Worm (Caenorhabditis elegans) whole organism, L4 larva: ENCODE measurements around the gene F22E5.9.
"Not testable (repeated sequence)": the region's sequence is repeated elsewhere in the genome, so short reads cannot be mapped to it uniquely, and the experiment has no call there.

Experiments
- F10B5.3 ChIP-seq: sonication (generic microtip); optimal IDR thresholded peaks from 2 replicates; lab custom pipeline; 2016; ENCODE audit warnings: mild to moderate bottlenecking, missing genetic modification characterization, missing compliant biosample characterization
- F37D6.2 ChIP-seq: sonication (generic microtip); optimal IDR thresholded peaks from 2 replicates; lab custom pipeline; 2016; ENCODE audit warnings: mild to moderate bottlenecking, missing genetic modification characterization, missing compliant biosample characterization
- T20F7.1 ChIP-seq: fragments of 200-800 bp; sonication (Bioruptor generic); optimal IDR thresholded peaks from 2 replicates; lab custom pipeline; 2018; ENCODE audit warnings: mild to moderate bottlenecking, missing genetic modification characterization, missing compliant biosample characterization
- Y48G9A.11 ChIP-seq: fragments of 200-800 bp; sonication (Bioruptor generic); IDR thresholded peaks from 2 replicates; pipeline ENCODE4 v1.3.6; 2022; ENCODE audit warnings: missing genetic modification reagents, missing genetic modification characterization, missing compliant biosample characterization
- ZK337.2 ChIP-seq: fragments of 200-800 bp; sonication (Bioruptor generic); IDR thresholded peaks from 2 replicates; pipeline ENCODE4 v1.3.6; 2022; ENCODE audit warnings: missing genetic modification reagents, missing genetic modification characterization, missing compliant biosample characterization
- aha-1 ChIP-seq: fragments of 150-350 bp; peaks from one replicate; lab custom pipeline; 2014; ENCODE audit warnings: missing biosample characterization, missing genetic modification characterization
- ceh-20 ChIP-seq: fragments of 200-800 bp; sonication (Bioruptor generic); IDR thresholded peaks from 2 replicates; pipeline ENCODE4 v1.3.6; 2022; ENCODE audit warnings: missing genetic modification reagents, missing genetic modification characterization, missing compliant biosample characterization
- ces-1 ChIP-seq: fragments of 150-350 bp; sonication (generic microtip); optimal IDR thresholded peaks from 4 replicates; lab custom pipeline; 2014; ENCODE audit warnings: missing biosample characterization, missing genetic modification reagents, missing genetic modification characterization
- daf-16 ChIP-seq, 3 experiments: sonication (generic microtip); optimal IDR thresholded peaks; 2 replicates each; lab custom pipeline; 2016 to 2017; ENCODE audit warnings: missing genetic modification characterization in 3 of 3, missing genetic modification reagents in 3 of 3, mild to moderate bottlenecking in 2 of 3, missing compliant biosample characterization in 2 of 3, missing biosample characterization in 1 of 3, moderate library complexity in 1 of 3
- daf-8 ChIP-seq: fragments of 200-800 bp; sonication (Bioruptor generic); IDR thresholded peaks from 2 replicates; pipeline ENCODE4 v1.3.6; 2022; ENCODE audit warnings: missing genetic modification characterization, missing compliant biosample characterization
- dmd-6 ChIP-seq: fragments of 200-800 bp; sonication (Bioruptor generic); IDR thresholded peaks from 2 replicates; pipeline ENCODE4 v1.3.6; 2022; ENCODE audit warnings: missing genetic modification reagents, missing genetic modification characterization, missing compliant biosample characterization
- dpl-1 ChIP-seq: fragments of 150-350 bp; optimal IDR thresholded peaks from 2 replicates; lab custom pipeline; 2014; ENCODE audit warnings: missing biosample characterization, missing genetic modification reagents, missing genetic modification characterization
- dve-1 ChIP-seq: sonication (generic microtip); optimal IDR thresholded peaks from 2 replicates; lab custom pipeline; 2017; ENCODE audit warnings: antibody characterized with exemption, mild to moderate bottlenecking, missing genetic modification characterization, missing compliant biosample characterization; ENCODE audit not compliant: insufficient read depth
- egl-43 ChIP-seq: fragments of 200-800 bp; sonication (Bioruptor generic); IDR thresholded peaks from 2 replicates; pipeline ENCODE4 v1.3.6; 2022; ENCODE audit warnings: missing genetic modification reagents, missing genetic modification characterization, missing compliant biosample characterization
- hlh-11 ChIP-seq: fragments of 200-800 bp; sonication (Bioruptor generic); optimal IDR thresholded peaks from 2 replicates; lab custom pipeline; 2018; ENCODE audit warnings: mild to moderate bottlenecking, missing genetic modification characterization, missing compliant biosample characterization
- lin-1 ChIP-seq: fragments of 200-800 bp; sonication (Bioruptor generic); IDR thresholded peaks from 2 replicates; pipeline ENCODE4 v1.3.6; 2022; ENCODE audit warnings: missing genetic modification reagents, missing genetic modification characterization, missing compliant biosample characterization
- lin-15B ChIP-seq: fragments of 150-350 bp; sonication (generic microtip); optimal IDR thresholded peaks from 3 replicates; lab custom pipeline; 2014; ENCODE audit warnings: missing biosample characterization, missing genetic modification characterization
- lin-38 ChIP-seq: fragments of 200-800 bp; sonication (Bioruptor generic); IDR thresholded peaks from 2 replicates; pipeline ENCODE4 v1.3.6; 2022; ENCODE audit warnings: missing genetic modification reagents, missing genetic modification characterization, missing compliant biosample characterization
- lin-39 ChIP-seq: fragments of 150-350 bp; optimal IDR thresholded peaks from 2 replicates; lab custom pipeline; 2014; ENCODE audit warnings: missing biosample characterization, missing genetic modification reagents, missing genetic modification characterization
- mdl-1 ChIP-seq, 2 experiments: fragments of 150-350 bp in 1 of 2; sonication (generic microtip) in 1 of 2; optimal IDR thresholded peaks; 2 replicates each; lab custom pipeline; 2014 to 2017; ENCODE audit warnings: missing biosample characterization in 2 of 2, missing genetic modification characterization in 2 of 2
- mep-1 ChIP-seq: fragments of 150-350 bp; sonication (generic microtip); optimal IDR thresholded peaks from 3 replicates; lab custom pipeline; 2014; ENCODE audit warnings: missing biosample characterization, missing genetic modification characterization
- mxl-3 ChIP-seq: fragments of 200-800 bp; sonication (Bioruptor generic); optimal IDR thresholded peaks from 2 replicates; lab custom pipeline; 2018; ENCODE audit warnings: mild to moderate bottlenecking, missing genetic modification characterization, missing compliant biosample characterization
- nhr-10 ChIP-seq: fragments of 150-350 bp; optimal IDR thresholded peaks from 2 replicates; lab custom pipeline; 2014; ENCODE audit warnings: missing biosample characterization, missing genetic modification characterization
- nhr-102 ChIP-seq: sonication (generic microtip); optimal IDR thresholded peaks from 2 replicates; lab custom pipeline; 2016; ENCODE audit warnings: mild to moderate bottlenecking, missing genetic modification characterization, moderate library complexity, missing compliant biosample characterization
- nhr-28 ChIP-seq: fragments of 150-350 bp; optimal IDR thresholded peaks from 2 replicates; lab custom pipeline; 2014; ENCODE audit warnings: missing biosample characterization, missing genetic modification characterization
- nhr-41 ChIP-seq: fragments of 200-800 bp; sonication (Bioruptor generic); IDR thresholded peaks from 2 replicates; pipeline ENCODE4 v1.3.6; 2022; ENCODE audit warnings: missing genetic modification reagents, missing genetic modification characterization, missing compliant biosample characterization
- nhr-42 ChIP-seq: fragments of 200-800 bp; sonication (Bioruptor generic); IDR thresholded peaks from 2 replicates; pipeline ENCODE4 v1.3.6; 2022; ENCODE audit warnings: missing genetic modification characterization, missing compliant biosample characterization
- nhr-48 ChIP-seq: sonication (generic microtip); optimal IDR thresholded peaks from 2 replicates; lab custom pipeline; 2016; ENCODE audit warnings: mild to moderate bottlenecking, missing genetic modification characterization, missing compliant biosample characterization
- php-3 ChIP-seq: fragments of 200-800 bp; sonication (Bioruptor generic); IDR thresholded peaks from 2 replicates; pipeline ENCODE4 v1.3.6; 2022; ENCODE audit warnings: missing genetic modification reagents, missing genetic modification characterization, missing compliant biosample characterization
- pqm-1 ChIP-seq: sonication (generic microtip); optimal IDR thresholded peaks from 2 replicates; lab custom pipeline; 2017; ENCODE audit warnings: missing biosample characterization, missing genetic modification characterization
- saeg-2 ChIP-seq: fragments of 200-800 bp; sonication (Bioruptor generic); IDR thresholded peaks from 2 replicates; pipeline ENCODE4 v1.3.6; 2022; ENCODE audit warnings: missing genetic modification reagents, missing genetic modification characterization, missing compliant biosample characterization
- snpc-4 ChIP-seq: fragments of 150-350 bp; optimal IDR thresholded peaks from 2 replicates; lab custom pipeline; 2014; ENCODE audit warnings: missing biosample characterization, missing genetic modification characterization
- unc-130 ChIP-seq: sonication (generic microtip); optimal IDR thresholded peaks from 2 replicates; lab custom pipeline; 2016; ENCODE audit warnings: missing genetic modification reagents, missing genetic modification characterization, missing compliant biosample characterization

Gene F22E5.9

ce11 chrII:2638062-2638461 lies at the start of gene F22E5.9:
Gene F22E5.9 (plus strand): TSS chrII:2638388.
- TF ChIP-seq lin-38 (peak; percentile 89), dpl-1 (GFP tag; lab: Kevin White, UChicago) (peak; percentile 86), Y48G9A.11 (GFP tag; lab: Robert Waterston, UW) (no peak), lin-39 (tag; lab: Kevin White, UChicago) (no peak)

ce11 chrII:2600176-2600575 lies 38.0 kb upstream of the F22E5.9 start, which contains the start of gene F33H12.1:
Gene F33H12.1 (plus strand): TSS chrII:2600476.
- not testable (repeated sequence) for TF ChIP-seq snpc-4 (tag; lab: Kevin White, UChicago); daf-8 (GFP tag; lab: Robert Waterston, UW); nhr-48 (tag; lab: Kevin White, UChicago)

DNA sequence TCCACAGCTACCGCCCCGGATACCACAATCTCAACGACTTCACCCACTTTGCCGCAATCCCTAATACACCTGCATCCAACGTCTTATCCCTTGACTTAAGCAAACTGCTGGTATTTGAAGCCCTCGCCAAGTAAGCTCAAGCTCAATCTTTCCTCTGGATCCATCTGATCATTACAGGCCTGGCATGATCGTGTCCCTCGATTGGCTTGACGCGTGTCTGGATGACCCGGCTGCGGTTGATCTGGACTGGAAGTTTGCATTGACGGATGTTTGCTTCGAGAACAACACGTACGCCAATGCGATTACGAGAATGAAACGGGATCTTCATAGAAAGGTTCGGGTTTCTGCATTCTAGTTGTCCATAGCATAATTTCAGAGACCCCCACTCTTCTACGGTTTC lies 37.3 kb upstream of the F22E5.9 start:
- TF ChIP-seq ceh-20 (GFP tag; lab: Robert Waterston, UW) = no peak
- peak; percentile 91 for TF ChIP-seq aha-1 (tag; lab: Kevin White, UChicago)
- TF ChIP-seq lin-39 (tag; lab: Kevin White, UChicago) = no peak
- no peak for TF ChIP-seq lin-15B (tag; lab: Kevin White, UChicago)
- no peak for TF ChIP-seq lin-1 (GFP tag; lab: Robert Waterston, UW)
- no peak for TF ChIP-seq F10B5.3

DNA sequence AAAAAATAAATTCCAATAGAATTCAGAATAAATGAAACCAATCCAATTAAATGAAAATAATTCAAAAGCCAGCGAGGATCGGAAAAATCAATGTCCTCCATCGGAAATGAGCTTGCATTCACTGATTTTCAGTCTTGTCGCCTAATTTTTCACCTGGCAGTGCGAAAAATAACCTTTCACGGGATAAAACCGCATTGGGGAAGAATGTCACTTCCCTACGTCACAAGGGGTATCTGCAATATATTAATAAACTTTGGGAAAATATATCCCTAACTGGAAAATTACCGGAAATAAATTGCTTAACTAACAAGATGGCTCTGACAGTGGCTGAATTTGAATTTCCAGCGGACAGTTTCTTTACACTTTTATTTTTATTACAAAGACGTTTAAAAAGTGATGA lies 32.9 kb upstream of the F22E5.9 start, which contains the start of gene sri-77:
Gene sri-77, minus strand, starts transcription at position 101 of the 400 bp plus-strand sequence.
- no peak for TF ChIP-seq saeg-2
- TF ChIP-seq snpc-4 (tag; lab: Kevin White, UChicago) = no peak
- TF ChIP-seq nhr-102 (tag; lab: Kevin White, UChicago) = no peak
- no peak for TF ChIP-seq unc-130 (GFP tag; lab: Kevin White, UChicago)
- TF ChIP-seq egl-43 (GFP tag; lab: Robert Waterston, UW) = no peak
- TF ChIP-seq T20F7.1 = no peak
- no peak for TF ChIP-seq nhr-10 (tag; lab: Kevin White, UChicago)

ce11 chrII:2610202-2610912 lies 27.8 kb upstream of the F22E5.9 start, which contains the start of gene sri-38:
Gene sri-38 (plus strand): TSS chrII:2610862.
- TF ChIP-seq nhr-28 (tag; lab: Kevin White, UChicago) (peak; percentile 65), egl-43 (GFP tag; lab: Robert Waterston, UW) (no peak), mxl-3 (peak; percentile 17), ces-1 (GFP tag; lab: Kevin White, UChicago) (no peak), nhr-102 (tag; lab: Kevin White, UChicago) (peak; percentile 45), php-3 (GFP tag; lab: Robert Waterston, UW) (peak; percentile 72), nhr-41 (GFP tag; lab: Robert Waterston, UW) (no peak), hlh-11 (tag; lab: Kevin White, UChicago) (peak; percentile 67), F37D6.2 (no peak), daf-16 (GFP tag; optimal IDR thresholded peaks at IDR 0.05; lab: Kevin White, UChicago) (no peak), daf-16 (tag; optimal IDR thresholded peaks at IDR 0.05; lab: Kevin White, UChicago) (peak; percentile 49), ZK337.2 (no peak), mep-1 (tag; lab: Kevin White, UChicago) (no peak), mdl-1 (tag; optimal IDR thresholded peaks at IDR 0.05; lab: Kevin White, UChicago) (peak in 1 of 2 experiments; percentile 3), dve-1 (no peak), dmd-6 (peak; percentile 62), nhr-42 (GFP tag; lab: Robert Waterston, UW) (no peak), lin-1 (GFP tag; lab: Robert Waterston, UW) (peak; percentile 49; the same call in 1 of the 2 replicates), pqm-1 (tag; lab: Kevin White, UChicago) (peak; percentile 77)
